Fruit fly (Drosophila melanogaster): Measurements from ENCODE around the gene Pfdn1.
A peak's percentile ranks its signal among the peaks of the same experiment; 100 is the strongest.

Pfdn1 gene

DNA sequence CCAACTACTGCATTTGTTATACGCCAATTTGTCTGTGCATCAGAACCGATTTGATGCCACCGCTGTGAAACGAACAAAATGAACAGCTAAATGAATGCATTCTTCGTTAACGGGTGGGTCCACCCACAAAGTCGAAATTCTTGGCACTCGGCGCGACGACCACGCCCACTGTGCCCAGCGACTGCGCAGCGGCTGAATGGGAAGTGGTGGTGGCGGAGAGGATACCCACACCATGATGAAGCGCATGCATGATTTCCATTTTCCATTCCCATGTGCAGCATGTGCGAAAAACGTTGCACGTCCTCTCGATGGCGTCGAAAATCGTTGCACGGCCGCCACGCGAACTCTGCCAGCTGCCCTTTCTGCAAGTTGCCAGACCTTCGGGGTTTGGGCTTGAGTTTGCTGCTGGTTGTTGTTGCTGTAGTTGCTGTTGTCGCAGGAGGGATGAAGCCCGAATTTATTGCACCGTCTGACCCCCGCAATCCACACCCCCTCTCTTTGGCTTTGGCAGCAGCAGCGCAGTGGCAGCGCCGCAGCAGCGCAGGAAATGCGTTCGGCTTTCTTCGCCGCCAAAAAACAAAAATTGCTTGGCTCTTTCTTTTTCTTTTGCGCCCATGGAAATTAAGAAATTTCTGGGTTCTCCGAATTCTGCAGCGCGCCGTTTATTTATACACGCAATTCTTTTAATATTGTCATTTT, 12.4 kb downstream of the Pfdn1 start (continued):
- TF ChIP-seq E2f2 (GFP tag; IDR thresholded peaks at IDR 0.05) (no peak), CG6272 (GFP tag; IDR thresholded peaks at IDR 0.05) (no peak), twi (tag; optimal IDR thresholded peaks at IDR 0.05) (peak; percentile 38), gce (GFP tag; IDR thresholded peaks at IDR 0.05) (0 out of 3 replicates have a peak, but pooled peaks have one; percentile 7), repo (GFP tag; optimal IDR thresholded peaks at IDR 0.05) (no peak), ato (GFP tag; IDR thresholded peaks at IDR 0.05; ENCODE audit: partially characterized antibody) (0 out of 2 replicates have a peak, but pooled peaks have one; percentile 15), tx (GFP tag; optimal IDR thresholded peaks at IDR 0.05) (no peak), CTCF (GFP tag; optimal IDR thresholded peaks at IDR 0.05) (no peak), CG8765 (GFP tag; IDR thresholded peaks at IDR 0.05) (no peak), CG8478 (optimal IDR thresholded peaks at IDR 0.05) (peak; percentile 21), corto (GFP tag; optimal IDR thresholded peaks at IDR 0.05) (no peak), C15 (GFP tag; IDR thresholded peaks at IDR 0.05) (no peak), Gsc (GFP tag; IDR thresholded peaks at IDR 0.05) (no peak), z (GFP tag; IDR thresholded peaks at IDR 0.05) (peak; percentile 56; the same call in 1 of the 3 replicates), crol (GFP tag; IDR thresholded peaks at IDR 0.05) (peak; percentile 45; the same call in 1 of the 2 replicates), CG2199 (GFP tag; IDR thresholded peaks at IDR 0.05) (peak; percentile 70; the same call in 1 of the 3 replicates), chinmo (GFP tag; IDR thresholded peaks at IDR 0.05; ENCODE audit: partially characterized antibody) (0 out of 4 replicates have a peak, but pooled peaks have one; percentile 13), pros (GFP tag; optimal IDR thresholded peaks at IDR 0.05) (peak; percentile 86), da (GFP tag; optimal IDR thresholded peaks at IDR 0.05) (peak; percentile 5), stc (GFP tag; IDR thresholded peaks at IDR 0.05) (peak; percentile 20; the same call in 1 of the 2 replicates), ewg (GFP tag; optimal IDR thresholded peaks at IDR 0.05) (peak; percentile 72), CG32532 (GFP tag; IDR thresholded peaks at IDR 0.05) (no peak), cg (GFP tag; optimal IDR thresholded peaks at IDR 0.05) (peak; percentile 27), CG34422 (GFP tag; IDR thresholded peaks at IDR 0.05) (0 out of 3 replicates have a peak, but pooled peaks have one; percentile 25), tgo (GFP tag; IDR thresholded peaks at IDR 0.05) (no peak; the same call in 2 of the 3 replicates), CG15479 (GFP tag; optimal IDR thresholded peaks at IDR 0.05) (no peak), CG2116 (GFP tag; optimal IDR thresholded peaks at IDR 0.05) (no peak), CG4360 (GFP tag; IDR thresholded peaks at IDR 0.05) (peak; percentile 50; the same call in 1 of the 2 replicates), CG6813 (GFP tag; optimal IDR thresholded peaks at IDR 0.05) (no peak), CG2202 (tag; optimal IDR thresholded peaks at IDR 0.05) (no peak), Adf1 (GFP tag; IDR thresholded peaks at IDR 0.05) (peak; percentile 53; the same call in 1 of the 2 replicates), CG1832 (GFP tag; optimal IDR thresholded peaks at IDR 0.05) (no peak), GATAe (GFP tag; conservative IDR thresholded peaks at IDR 0.05) (no peak), nerfin-1 (tag; optimal IDR thresholded peaks at IDR 0.05) (peak; percentile 20), sens (GFP tag) (peak; percentile 3), grn (GFP tag; optimal IDR thresholded peaks at IDR 0.05) (no peak), CG42726 (GFP tag; IDR thresholded peaks at IDR 0.05; ENCODE audit: partially characterized antibody) (peak; percentile 100)

dm6 chr2L:6082157-6082645, 13.3 kb downstream of the Pfdn1 start, which contains the start of gene Kr-h1:
TSS of gene Kr-h1 (plus strand) at chr2L:6082603.
- TF ChIP-seq odd (GFP tag; optimal IDR thresholded peaks at IDR 0.05) (no peak), CG34376 (GFP tag; optimal IDR thresholded peaks at IDR 0.05) (peak; percentile 14), Bgb (GFP tag; IDR thresholded peaks at IDR 0.05; ENCODE audit: partially characterized antibody) (peak; percentile 23; the same call in 1 of the 2 replicates), CG16813 (GFP tag; IDR thresholded peaks at IDR 0.05; ENCODE audit: partially characterized antibody) (no peak), CG2712 (tag; optimal IDR thresholded peaks at IDR 0.05) (no peak), cwo (GFP tag; optimal IDR thresholded peaks at IDR 0.05) (no peak), stc (GFP tag; IDR thresholded peaks at IDR 0.05) (0 out of 2 replicates have a peak, but pooled peaks have one; percentile 21), chinmo (GFP tag; IDR thresholded peaks at IDR 0.05; ENCODE audit: partially characterized antibody) (peak; percentile 96), CG8281 (tag; optimal IDR thresholded peaks at IDR 0.05) (no peak), NK7.1 (GFP tag; optimal IDR thresholded peaks at IDR 0.05) (no peak), trh (GFP tag; optimal IDR thresholded peaks at IDR 0.05) (no peak), CG10565 (GFP tag; optimal IDR thresholded peaks at IDR 0.05) (no peak), corto (GFP tag; optimal IDR thresholded peaks at IDR 0.05) (peak; percentile 43), en (GFP tag; optimal IDR thresholded peaks at IDR 0.05) (no peak), dpn (GFP tag; optimal IDR thresholded peaks at IDR 0.05) (no peak), twi (tag; optimal IDR thresholded peaks at IDR 0.05) (no peak), fru (optimal IDR thresholded peaks at IDR 0.05) (no peak), sima (GFP tag; optimal IDR thresholded peaks at IDR 0.05) (no peak)

Data from whole organism, embryonic.